Worm (Caenorhabditis elegans): ENCODE data around the gene Y51H4A.6.
A peak's percentile ranks its signal among the peaks of the same experiment; 100 is the strongest.

The Y51H4A.6 gene

DNA sequence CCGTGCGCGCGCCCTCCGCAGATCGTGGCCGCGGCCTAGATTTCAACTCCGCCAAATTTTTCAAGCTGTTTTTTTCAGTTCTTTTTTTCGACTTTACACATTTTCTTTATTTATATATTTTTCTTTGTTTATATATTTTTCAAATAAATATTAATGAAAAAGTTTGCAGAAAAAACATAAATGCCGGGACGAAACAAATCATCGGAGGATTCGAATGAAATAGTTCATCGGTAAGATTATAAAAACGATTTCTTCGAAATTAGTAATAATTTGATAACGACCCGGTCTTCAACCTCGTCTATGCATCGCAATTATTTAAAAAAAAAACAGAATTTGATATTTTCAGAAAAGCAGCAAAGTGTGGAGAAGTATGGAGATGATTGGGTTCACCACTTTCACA, at the start of gene Y51H4A.6:
Y51H4A.6 (plus strand) TSS at position 301 of the 400 bp plus-strand sequence.
- TF ChIP-seq snpc-4 (tag; optimal IDR thresholded peaks at IDR 0.05) (no peak), unc-39 (tag; optimal IDR thresholded peaks at IDR 0.05) (no peak)

- TF ChIP-seq egl-27 (tag; optimal IDR thresholded peaks at IDR 0.05) = no peak
- no peak for TF ChIP-seq ztf-4 (tag; optimal IDR thresholded peaks at IDR 0.05)
- no peak for TF ChIP-seq dmd-4 (tag; optimal IDR thresholded peaks at IDR 0.05)
- TF ChIP-seq Y55F3AM.14 (GFP tag; optimal IDR thresholded peaks at IDR 0.05) = no peak
- no peak for TF ChIP-seq crh-2 (tag; optimal IDR thresholded peaks at IDR 0.05)
- TF ChIP-seq skn-1 (tag; optimal IDR thresholded peaks at IDR 0.05) = no peak
- no peak for TF ChIP-seq lin-11 (tag; optimal IDR thresholded peaks at IDR 0.05)
- no peak for TF ChIP-seq nhr-21 (tag; optimal IDR thresholded peaks at IDR 0.05)
- no peak for TF ChIP-seq ztf-11 (tag; optimal IDR thresholded peaks at IDR 0.05)
- no peak for TF ChIP-seq nhr-11 (tag; optimal IDR thresholded peaks at IDR 0.05)
- TF ChIP-seq elt-3 (tag; optimal IDR thresholded peaks at IDR 0.05) = no peak
- no peak for TF ChIP-seq zag-1 (tag; optimal IDR thresholded peaks at IDR 0.05)
- TF ChIP-seq nhr-6 (tag; optimal IDR thresholded peaks at IDR 0.05) = no peak
- no peak for TF ChIP-seq nhr-23 (tag; optimal IDR thresholded peaks at IDR 0.05)
- no peak for TF ChIP-seq lsy-2 (tag; optimal IDR thresholded peaks at IDR 0.05)
- TF ChIP-seq blmp-1 (tag; optimal IDR thresholded peaks at IDR 0.05; ENCODE audit: insufficient read depth) = no peak
- TF ChIP-seq mab-5 (tag; optimal IDR thresholded peaks at IDR 0.05) = no peak
- TF ChIP-seq ama-1 (optimal IDR thresholded peaks at IDR 0.05) = no peak
- TF ChIP-seq nhr-25 (tag; optimal IDR thresholded peaks at IDR 0.05) = no peak
These were observed 44.5 kb upstream of the Y51H4A.6 start, which contains the start of gene rho-1 for ce11 chrIV:16488921-16489320. Gene rho-1, minus strand, starts transcription at chrIV:16489021.

ce11 chrIV:16489958-16490357, 43.5 kb upstream of the Y51H4A.6 start:
- TF ChIP-seq nhr-6 (tag; optimal IDR thresholded peaks at IDR 0.05) (peak; percentile 40), crh-2 (tag; optimal IDR thresholded peaks at IDR 0.05) (peak; percentile 64), sma-3 (GFP tag; optimal IDR thresholded peaks at IDR 0.05) (peak; percentile 78), egl-27 (tag; optimal IDR thresholded peaks at IDR 0.05) (no peak), fos-1 (tag; optimal IDR thresholded peaks at IDR 0.05) (peak; percentile 100), ama-1 (optimal IDR thresholded peaks at IDR 0.05) (no peak), lin-13 (GFP tag; optimal IDR thresholded peaks at IDR 0.05) (peak; percentile 58), ztf-4 (tag; optimal IDR thresholded peaks at IDR 0.05) (peak; percentile 51), sma-9 (GFP tag; optimal IDR thresholded peaks at IDR 0.05) (peak; percentile 64), sma-9 (tag; optimal IDR thresholded peaks at IDR 0.05) (no peak), F13H6.1 (tag; optimal IDR thresholded peaks at IDR 0.05) (peak; percentile 37), alr-1 (tag; optimal IDR thresholded peaks at IDR 0.05) (no peak), blmp-1 (tag; optimal IDR thresholded peaks at IDR 0.05; ENCODE audit: insufficient read depth) (peak; percentile 47), unc-39 (tag; optimal IDR thresholded peaks at IDR 0.05) (no peak), nhr-129 (tag; optimal IDR thresholded peaks at IDR 0.05) (peak; percentile 83), ZK546.5 (tag; optimal IDR thresholded peaks at IDR 0.05) (no peak), C34F6.9 (tag; optimal IDR thresholded peaks at IDR 0.05) (peak; percentile 42), lsy-2 (tag; optimal IDR thresholded peaks at IDR 0.05) (peak in 1 of 2 experiments; percentile 43), nhr-21 (tag; optimal IDR thresholded peaks at IDR 0.05) (peak; percentile 42), skn-1 (tag; optimal IDR thresholded peaks at IDR 0.05) (no peak), nhr-25 (tag; optimal IDR thresholded peaks at IDR 0.05) (peak; percentile 73)

DNA sequence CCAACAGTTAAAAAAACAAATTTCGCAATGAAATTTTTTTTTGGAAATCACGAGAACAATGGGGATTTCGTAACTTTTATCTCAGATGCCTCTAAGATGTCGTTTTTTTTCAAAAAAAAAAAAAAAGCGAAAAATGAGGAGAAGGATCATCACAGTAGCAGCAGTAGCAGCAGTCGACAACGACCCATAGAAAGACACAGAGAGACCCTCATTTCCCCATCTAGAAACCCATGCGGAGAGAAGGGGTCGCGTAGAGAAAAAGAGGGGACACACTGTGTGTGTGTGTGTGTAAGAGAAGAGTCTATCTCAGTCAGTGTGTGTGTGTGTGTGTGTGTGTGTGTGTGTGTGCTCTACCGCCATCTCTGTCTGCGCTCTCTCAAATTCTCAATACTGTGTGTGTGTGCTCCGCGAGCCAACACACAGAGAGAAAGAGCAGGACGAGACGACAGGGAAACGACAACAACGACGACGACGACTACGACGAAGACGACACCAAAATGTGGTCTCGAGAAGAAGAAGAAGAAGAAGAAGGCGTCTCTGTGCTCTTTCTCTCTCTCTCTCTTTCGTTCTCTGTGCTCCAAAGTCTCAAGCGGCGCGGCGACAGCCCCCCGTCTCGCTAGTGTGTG, 41.9 kb upstream of the Y51H4A.6 start:
- peak; percentile 21 for TF ChIP-seq unc-39 (tag; optimal IDR thresholded peaks at IDR 0.05)
- peak; percentile 9 for TF ChIP-seq Y55F3AM.14 (GFP tag; optimal IDR thresholded peaks at IDR 0.05)
- TF ChIP-seq ceh-82 (tag; optimal IDR thresholded peaks at IDR 0.05) = no peak
- peak; percentile 70 for TF ChIP-seq nhr-6 (tag; optimal IDR thresholded peaks at IDR 0.05)
- TF ChIP-seq nhr-25 (tag; optimal IDR thresholded peaks at IDR 0.05) = peak; percentile 69
- TF ChIP-seq elt-1 (tag; optimal IDR thresholded peaks at IDR 0.05) = no peak
- peak; percentile 72 for TF ChIP-seq sma-9 (GFP tag; optimal IDR thresholded peaks at IDR 0.05)
- TF ChIP-seq sma-9 (tag; optimal IDR thresholded peaks at IDR 0.05) = no peak
- no peak for TF ChIP-seq ztf-11 (tag; optimal IDR thresholded peaks at IDR 0.05)
- TF ChIP-seq nhr-11 (tag; optimal IDR thresholded peaks at IDR 0.05) = no peak
- TF ChIP-seq C34F6.9 (tag; optimal IDR thresholded peaks at IDR 0.05) = peak; percentile 67
- TF ChIP-seq ZK546.5 (tag; optimal IDR thresholded peaks at IDR 0.05) = no peak
- TF ChIP-seq skn-1 (tag; optimal IDR thresholded peaks at IDR 0.05) = no peak
- TF ChIP-seq mdl-1 (tag; optimal IDR thresholded peaks at IDR 0.05) = peak in 1 of 2 experiments; percentile 59
- no peak for TF ChIP-seq elt-3 (tag; optimal IDR thresholded peaks at IDR 0.05)
- no peak for TF ChIP-seq peb-1 (tag; optimal IDR thresholded peaks at IDR 0.05)
- TF ChIP-seq crh-2 (tag; optimal IDR thresholded peaks at IDR 0.05) = peak; percentile 84
- TF ChIP-seq nhr-237 (tag; optimal IDR thresholded peaks at IDR 0.05) = no peak
- TF ChIP-seq nhr-10 (tag; optimal IDR thresholded peaks at IDR 0.05) = no peak
- no peak for TF ChIP-seq alr-1 (tag; optimal IDR thresholded peaks at IDR 0.05)
- no peak for TF ChIP-seq nhr-77 (tag; optimal IDR thresholded peaks at IDR 0.05)
- TF ChIP-seq blmp-1 (tag; optimal IDR thresholded peaks at IDR 0.05; ENCODE audit: insufficient read depth) = peak; percentile 42
- TF ChIP-seq sma-3 (GFP tag; optimal IDR thresholded peaks at IDR 0.05) = no peak
- no peak for TF ChIP-seq unc-62 (GFP tag; optimal IDR thresholded peaks at IDR 0.05)
- TF ChIP-seq mab-5 (tag; optimal IDR thresholded peaks at IDR 0.05) = peak; percentile 53
- TF ChIP-seq lin-13 (GFP tag; optimal IDR thresholded peaks at IDR 0.05) = peak; percentile 77
- peak; percentile 94 for TF ChIP-seq F13H6.1 (tag; optimal IDR thresholded peaks at IDR 0.05)
- peak; percentile 95 for TF ChIP-seq nhr-129 (tag; optimal IDR thresholded peaks at IDR 0.05)
- TF ChIP-seq gmeb-1 (tag; optimal IDR thresholded peaks at IDR 0.05) = peak; percentile 31
- TF ChIP-seq ztf-1 (GFP tag; conservative IDR thresholded peaks at IDR 0.05) = no peak
- TF ChIP-seq ama-1 (optimal IDR thresholded peaks at IDR 0.05) = peak; percentile 9
- no peak for TF ChIP-seq aly-2 (tag; optimal IDR thresholded peaks at IDR 0.05)
- TF ChIP-seq lin-39 (tag; optimal IDR thresholded peaks at IDR 0.05) = no peak
- peak; percentile 40 to 70 for TF ChIP-seq lsy-2 (tag; optimal IDR thresholded peaks at IDR 0.05)
- peak; percentile 67 for TF ChIP-seq ztf-4 (tag; optimal IDR thresholded peaks at IDR 0.05)
